Worm (Caenorhabditis elegans): ENCODE measurements around the gene F36G3.2.

F36G3.2 gene

DNA sequence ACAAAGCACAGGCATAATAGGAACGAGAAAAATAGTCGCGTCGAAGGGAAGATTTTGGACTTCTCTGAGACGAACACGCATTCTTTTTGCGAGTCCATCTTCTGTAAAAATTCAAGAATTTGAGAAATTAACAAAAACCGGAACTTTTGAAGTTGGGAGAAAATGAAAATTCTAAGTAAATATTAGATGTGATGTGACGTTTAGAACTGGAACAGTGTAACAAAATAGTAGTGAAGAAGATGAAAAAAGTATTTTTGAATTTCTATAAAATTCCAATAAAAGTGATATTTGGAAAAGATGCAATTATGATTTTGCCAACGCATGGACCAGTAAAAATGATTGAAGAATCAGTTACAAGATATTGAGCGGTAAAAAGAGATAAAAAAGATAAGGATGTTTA, 29.3 kb downstream of the F36G3.2 start, which contains the start of gene slc-17.9:
Gene slc-17.9, minus strand, starts transcription at position 101 of the 400 bp plus-strand sequence.
- TF ChIP-seq nhr-11 (tag; optimal IDR thresholded peaks at IDR 0.05) (no peak), pqm-1 (tag; optimal IDR thresholded peaks at IDR 0.05) (no peak), T23F11.4 (GFP tag; optimal IDR thresholded peaks at IDR 0.05) (no peak), unc-86 (tag; optimal IDR thresholded peaks at IDR 0.05) (no peak), syd-9 (tag; optimal IDR thresholded peaks at IDR 0.05) (no peak), nfya-1 (tag; optimal IDR thresholded peaks at IDR 0.05) (no peak), ceh-9 (tag; optimal IDR thresholded peaks at IDR 0.05) (no peak), elt-2 (tag; optimal IDR thresholded peaks at IDR 0.05) (no peak), ceh-14 (tag; optimal IDR thresholded peaks at IDR 0.05) (no peak), K02D7.2 (tag; optimal IDR thresholded peaks at IDR 0.05) (no peak), ceh-31 (tag; optimal IDR thresholded peaks at IDR 0.05) (no peak), fkh-6 (tag; optimal IDR thresholded peaks at IDR 0.05) (no peak), hlh-6 (tag; optimal IDR thresholded peaks at IDR 0.05) (no peak)

DNA sequence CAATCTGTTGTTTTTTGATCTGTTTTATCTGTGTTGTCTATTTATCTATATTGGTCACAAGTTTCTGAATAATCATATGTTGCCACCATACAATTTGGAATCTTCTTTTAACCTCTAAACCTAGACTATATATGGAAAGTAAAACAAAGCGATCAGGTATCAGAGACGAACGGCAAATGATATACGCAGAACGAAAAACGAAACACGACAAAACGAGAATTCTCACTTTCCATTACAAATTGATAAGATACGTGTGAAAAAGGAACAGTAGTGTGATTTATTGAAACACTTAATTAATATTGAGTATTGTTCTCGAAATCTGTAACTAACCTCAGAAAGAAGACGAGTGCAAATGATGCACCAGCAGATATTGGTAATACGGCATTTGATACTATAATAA, 30.2 kb downstream of the F36G3.2 start:
- TF ChIP-seq ets-4 (tag; optimal IDR thresholded peaks at IDR 0.05) (no peak), sdc-2 (tag; optimal IDR thresholded peaks at IDR 0.05) (no peak), ceh-19 (GFP tag; optimal IDR thresholded peaks at IDR 0.05) (no peak), elt-2 (tag; optimal IDR thresholded peaks at IDR 0.05) (no peak)

DNA sequence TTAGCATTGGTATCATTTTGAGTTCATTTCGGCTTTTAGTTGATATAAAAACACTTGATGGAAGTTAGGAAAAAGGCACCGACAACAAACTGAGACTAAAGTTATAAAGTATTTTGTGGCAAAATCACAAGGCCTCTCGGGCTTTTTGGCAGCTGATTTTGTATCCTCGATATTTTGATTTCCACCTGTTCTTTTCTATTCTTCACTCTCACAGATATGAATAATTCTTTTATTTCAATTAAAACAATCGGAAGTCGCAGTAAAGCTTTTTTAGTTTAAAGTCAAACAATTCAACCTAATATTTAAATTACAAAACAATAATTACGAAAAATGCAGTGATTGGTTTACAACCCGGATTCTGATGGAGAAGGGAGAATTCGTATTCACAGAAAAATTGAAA, 32.8 kb downstream of the F36G3.2 start, which contains the start of gene T09B9.3:
Gene T09B9.3, minus strand, starts transcription at position 101 of the 400 bp plus-strand sequence.
- TF ChIP-seq T23F11.4 (GFP tag; optimal IDR thresholded peaks at IDR 0.05) (no peak), C08G9.2 (tag; optimal IDR thresholded peaks at IDR 0.05) (no peak), ceh-45 (GFP tag; IDR thresholded peaks at IDR 0.05) (no peak), eyg-1 (tag; optimal IDR thresholded peaks at IDR 0.05) (no peak), pax-1 (tag; optimal IDR thresholded peaks at IDR 0.05) (no peak), nfya-1 (tag; optimal IDR thresholded peaks at IDR 0.05) (no peak), ahr-1 (tag; optimal IDR thresholded peaks at IDR 0.05) (no peak), unc-86 (tag; optimal IDR thresholded peaks at IDR 0.05) (no peak)

DNA sequence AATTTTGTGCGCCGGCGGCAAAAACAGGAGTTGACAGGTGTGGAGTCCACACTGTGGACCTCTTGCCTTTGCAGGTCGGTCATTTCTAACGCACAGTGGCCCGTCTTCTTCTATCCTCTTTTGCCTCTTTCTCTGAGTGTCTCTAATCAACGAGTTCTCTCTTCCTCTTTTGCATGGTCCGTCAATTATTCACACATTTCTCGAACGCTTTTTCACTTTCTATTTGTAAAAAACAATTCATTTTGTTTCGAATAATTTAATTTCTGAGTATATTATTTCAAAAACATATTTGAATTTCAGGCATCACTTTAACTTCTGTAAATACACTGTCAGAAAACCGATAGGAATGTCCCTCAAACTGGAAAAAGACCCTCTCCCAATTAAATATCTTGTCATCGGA, 37.1 kb downstream of the F36G3.2 start, which contains the start of gene T09B9.1:
Gene T09B9.1, plus strand, starts transcription at position 301 of the 400 bp plus-strand sequence.
- TF ChIP-seq gmeb-2 (tag; optimal IDR thresholded peaks at IDR 0.05): no peak
- no peak for TF ChIP-seq dve-1 (tag; optimal IDR thresholded peaks at IDR 0.05)
- no peak for TF ChIP-seq C38D4.7 (GFP tag; optimal IDR thresholded peaks at IDR 0.05)
- TF ChIP-seq syd-9 (tag; optimal IDR thresholded peaks at IDR 0.05): no peak
- no peak for TF ChIP-seq K09A11.1 (tag; optimal IDR thresholded peaks at IDR 0.05; ENCODE audit: insufficient read depth)
- TF ChIP-seq pha-2 (tag; optimal IDR thresholded peaks at IDR 0.05): no peak
- TF ChIP-seq ceh-34 (tag; optimal IDR thresholded peaks at IDR 0.05): no peak
- no peak for TF ChIP-seq ref-2 (tag; optimal IDR thresholded peaks at IDR 0.05)
- TF ChIP-seq unc-86 (tag; optimal IDR thresholded peaks at IDR 0.05): no peak
- TF ChIP-seq ceh-19 (GFP tag; optimal IDR thresholded peaks at IDR 0.05): no peak
- TF ChIP-seq eyg-1 (tag; optimal IDR thresholded peaks at IDR 0.05): no peak
- TF ChIP-seq ets-4 (tag; optimal IDR thresholded peaks at IDR 0.05): no peak
- no peak for TF ChIP-seq nfya-1 (tag; optimal IDR thresholded peaks at IDR 0.05)

DNA sequence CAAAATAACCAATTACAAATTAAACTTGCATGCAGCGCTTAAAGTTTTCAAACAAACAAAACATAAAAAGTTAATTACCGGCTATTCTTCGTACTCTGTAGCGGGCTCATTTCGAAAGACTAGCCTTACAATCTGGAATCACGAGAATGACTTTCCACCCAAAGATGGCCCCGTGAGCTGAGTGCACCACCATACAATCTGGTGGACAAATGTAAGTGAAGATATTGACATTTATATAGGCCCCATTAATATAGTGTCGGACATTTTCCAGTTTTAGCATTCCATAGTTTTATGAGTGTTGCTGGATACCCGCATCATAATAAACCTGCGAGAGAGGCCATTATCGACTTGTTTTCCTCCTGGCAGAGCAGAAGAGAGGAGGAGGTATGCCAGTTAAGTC, 39.5 kb downstream of the F36G3.2 start:
- no peak for TF ChIP-seq gmeb-2 (tag; optimal IDR thresholded peaks at IDR 0.05)
- no peak for TF ChIP-seq ets-4 (tag; optimal IDR thresholded peaks at IDR 0.05)
- TF ChIP-seq zip-5 (tag; optimal IDR thresholded peaks at IDR 0.05): no peak
- TF ChIP-seq ttx-3 (tag; optimal IDR thresholded peaks at IDR 0.05): no peak
- no peak for TF ChIP-seq sox-4 (tag; optimal IDR thresholded peaks at IDR 0.05)
- TF ChIP-seq tbx-7 (tag; optimal IDR thresholded peaks at IDR 0.05): no peak
- TF ChIP-seq nfya-1 (tag; optimal IDR thresholded peaks at IDR 0.05): no peak
- TF ChIP-seq madf-2 (tag; optimal IDR thresholded peaks at IDR 0.05): no peak
- TF ChIP-seq nhr-232 (tag; optimal IDR thresholded peaks at IDR 0.05): no peak
- TF ChIP-seq unc-3 (GFP tag; conservative IDR thresholded peaks at IDR 0.05): no peak
- no peak for TF ChIP-seq unc-3 (tag; optimal IDR thresholded peaks at IDR 0.05)
- no peak for TF ChIP-seq ztf-16 (tag; optimal IDR thresholded peaks at IDR 0.05)

All from whole organism, late embryonic.